Worm (Caenorhabditis elegans) whole organism, early embryonic: ENCODE measurements around the gene R11D1.2.

Source experiments
- B0310.2 ChIP-seq: sonication (generic microtip); optimal IDR thresholded peaks from 2 replicates; lab custom pipeline; 2016; ENCODE audit warnings: mild to moderate bottlenecking, missing genetic modification characterization, missing compliant biosample characterization
- F13C5.2 ChIP-seq: sonication (generic microtip); optimal IDR thresholded peaks from 2 replicates; lab custom pipeline; 2017; ENCODE audit warnings: mild to moderate bottlenecking, missing genetic modification characterization, inconsistent platforms, missing compliant biosample characterization
- aly-1 ChIP-seq: sonication (generic microtip); optimal IDR thresholded peaks from 2 replicates; lab custom pipeline; 2016; ENCODE audit warnings: missing genetic modification characterization, missing compliant biosample characterization
- ama-1 ChIP-seq: fragments of 150-350 bp; optimal IDR thresholded peaks from 2 replicates; lab custom pipeline; 2014
- ceh-13 ChIP-seq: fragments of 200-800 bp; sonication (Bioruptor generic); optimal IDR thresholded peaks from 2 replicates; lab custom pipeline; 2018; ENCODE audit warnings: mild to moderate bottlenecking, missing genetic modification characterization, missing compliant biosample characterization
- ceh-36 ChIP-seq: sonication (generic microtip); optimal IDR thresholded peaks from 2 replicates; lab custom pipeline; 2016; ENCODE audit warnings: missing genetic modification characterization, inconsistent platforms, missing compliant biosample characterization
- ets-7 ChIP-seq: sonication (generic microtip); optimal IDR thresholded peaks from 2 replicates; lab custom pipeline; 2016; ENCODE audit warnings: missing genotype, missing genetic modification characterization, missing compliant biosample characterization
- flt-1 ChIP-seq: fragments of 200-800 bp; sonication (Bioruptor generic); IDR thresholded peaks from 2 replicates; pipeline ENCODE4 v1.3.6; 2022; ENCODE audit warnings: missing genetic modification characterization, missing compliant biosample characterization
- hmbx-1 ChIP-seq: sonication (generic microtip); optimal IDR thresholded peaks from 2 replicates; lab custom pipeline; 2016; ENCODE audit warnings: mild to moderate bottlenecking, missing genetic modification characterization, missing compliant biosample characterization
- hmg-4 ChIP-seq: fragments of 200-800 bp; sonication (Bioruptor generic); optimal IDR thresholded peaks from 2 replicates; lab custom pipeline; 2018; ENCODE audit warnings: mild to moderate bottlenecking, missing genetic modification characterization, missing compliant biosample characterization
- hnd-1 ChIP-seq: sonication (generic microtip); optimal IDR thresholded peaks from 2 replicates; lab custom pipeline; 2016; ENCODE audit warnings: missing genetic modification characterization, missing compliant biosample characterization
- pes-1 ChIP-seq: fragments of 200-800 bp; sonication (Bioruptor generic); IDR thresholded peaks from 2 replicates; pipeline ENCODE4 v1.3.6; 2022; ENCODE audit warnings: missing genetic modification reagents, missing genetic modification characterization, missing compliant biosample characterization
- scrt-1 ChIP-seq: fragments of 200-800 bp; sonication (Bioruptor generic); IDR thresholded peaks from 2 replicates; pipeline ENCODE4 v1.3.6; 2022; ENCODE audit warnings: missing genetic modification characterization, missing compliant biosample characterization
- sea-1 ChIP-seq: fragments of 200-800 bp; sonication (Bioruptor generic); conservative IDR thresholded peaks from 2 replicates; pipeline ENCODE4 v1.3.6; 2022; ENCODE audit warnings: missing genetic modification characterization, missing compliant biosample characterization
- tbx-11 ChIP-seq: fragments of 200-800 bp; sonication (Bioruptor generic); IDR thresholded peaks from 2 replicates; pipeline ENCODE4 v1.3.6; 2022; ENCODE audit warnings: missing genetic modification characterization, missing compliant biosample characterization
- tbx-37 ChIP-seq: fragments of 200-800 bp; sonication (Bioruptor generic); conservative IDR thresholded peaks from 2 replicates; pipeline ENCODE4 v1.3.6; 2022; ENCODE audit warnings: missing genetic modification reagents, missing genetic modification characterization, missing compliant biosample characterization
- tra-4 ChIP-seq: sonication (generic microtip); optimal IDR thresholded peaks from 2 replicates; lab custom pipeline; 2017; ENCODE audit warnings: missing genetic modification characterization, missing compliant biosample characterization

Gene R11D1.2

ce11 chrV:12714120-12714519, 5.7 kb downstream of the R11D1.2 start, which contains the start of gene R11D1.4:
Gene R11D1.4 (minus strand): TSS chrV:12714220.
- TF ChIP-seq aly-1 (tag; lab: Kevin White, UChicago), result no peak
- TF ChIP-seq ceh-13 (GFP tag; lab: Kevin White, UChicago), result no peak
- no peak for TF ChIP-seq pes-1
- no peak for TF ChIP-seq hnd-1 (tag; lab: Kevin White, UChicago)
- TF ChIP-seq ama-1, result no peak
- TF ChIP-seq F13C5.2, result no peak
- TF ChIP-seq tbx-11 (GFP tag; lab: Robert Waterston, UW), result no peak
- TF ChIP-seq sea-1, result no peak
- TF ChIP-seq ceh-36 (tag; lab: Kevin White, UChicago), result no peak
- TF ChIP-seq tra-4, result no peak
- no peak for TF ChIP-seq ets-7 (tag; lab: Kevin White, UChicago)
- TF ChIP-seq tbx-37 (GFP tag; lab: Robert Waterston, UW), result no peak
- TF ChIP-seq scrt-1 (GFP tag; lab: Robert Waterston, UW), result no peak
- no peak for TF ChIP-seq hmbx-1 (tag; lab: Kevin White, UChicago)
- no peak for TF ChIP-seq B0310.2 (tag; lab: Kevin White, UChicago)
- no peak for TF ChIP-seq hmg-4 (GFP tag; lab: Kevin White, UChicago)
- no peak for TF ChIP-seq flt-1 (GFP tag; lab: Robert Waterston, UW)

ce11 chrV:12716447-12716846, 8.0 kb downstream of the R11D1.2 start, which contains the start of gene str-178:
Gene str-178 (minus strand): TSS chrV:12716547.
- TF ChIP-seq sea-1 (no peak), ets-7 (tag; lab: Kevin White, UChicago) (no peak), F13C5.2 (no peak), B0310.2 (tag; lab: Kevin White, UChicago) (no peak), ama-1 (no peak), tra-4 (no peak), aly-1 (tag; lab: Kevin White, UChicago) (no peak), tbx-11 (GFP tag; lab: Robert Waterston, UW) (no peak), flt-1 (GFP tag; lab: Robert Waterston, UW) (no peak), ceh-13 (GFP tag; lab: Kevin White, UChicago) (no peak), hmg-4 (GFP tag; lab: Kevin White, UChicago) (no peak), hnd-1 (tag; lab: Kevin White, UChicago) (no peak), hmbx-1 (tag; lab: Kevin White, UChicago) (no peak)

ce11 chrV:12718622-12719021, 10.2 kb downstream of the R11D1.2 start, which contains the start of gene str-181:
Gene str-181 (minus strand): TSS chrV:12718722.
- no peak for TF ChIP-seq ceh-13 (GFP tag; lab: Kevin White, UChicago)
- no peak for TF ChIP-seq ets-7 (tag; lab: Kevin White, UChicago)
- no peak for TF ChIP-seq F13C5.2
- no peak for TF ChIP-seq hmbx-1 (tag; lab: Kevin White, UChicago)
- no peak for TF ChIP-seq scrt-1 (GFP tag; lab: Robert Waterston, UW)

ce11 chrV:12719713-12720112, 11.3 kb downstream of the R11D1.2 start, which contains the start of gene R11D1.7:
Gene R11D1.7 (plus strand): TSS chrV:12720013.
- TF ChIP-seq ama-1 (no peak), B0310.2 (tag; lab: Kevin White, UChicago) (no peak), sea-1 (no peak), hnd-1 (tag; lab: Kevin White, UChicago) (no peak), ets-7 (tag; lab: Kevin White, UChicago) (no peak), tbx-37 (GFP tag; lab: Robert Waterston, UW) (no peak)

- TF ChIP-seq sea-1, result no peak
- no peak for TF ChIP-seq hnd-1 (tag; lab: Kevin White, UChicago)
- TF ChIP-seq pes-1, result no peak
- TF ChIP-seq ets-7 (tag; lab: Kevin White, UChicago), result no peak
- no peak for TF ChIP-seq flt-1 (GFP tag; lab: Robert Waterston, UW)
- no peak for TF ChIP-seq ceh-13 (GFP tag; lab: Kevin White, UChicago)
- TF ChIP-seq hmbx-1 (tag; lab: Kevin White, UChicago), result no peak
- TF ChIP-seq aly-1 (tag; lab: Kevin White, UChicago), result no peak
Observed at ce11 chrV:12725893-12726292, 17.5 kb downstream of the R11D1.2 start, which contains the start of gene R11D1.12. Gene R11D1.12 (minus strand): TSS chrV:12725993.

- no peak for TF ChIP-seq F13C5.2
Observed at ce11 chrV:12727104-12727637, 18.8 kb downstream of the R11D1.2 start, which contains the start of gene R11D1.13. Gene R11D1.13 (plus strand): TSS chrV:12727154.

ce11 chrV:12728062-12728665, 19.8 kb downstream of the R11D1.2 start, which contains the start of the genes rpl-28 and mrpl-49:
Gene rpl-28 (minus strand): TSS chrV:12728112.
Gene mrpl-49 (plus strand): TSS chrV:12728631.
- peak; percentile 33 for TF ChIP-seq F13C5.2
- TF ChIP-seq pes-1, result no peak
- TF ChIP-seq ceh-13 (GFP tag; lab: Kevin White, UChicago), result no peak

- TF ChIP-seq hmbx-1 (tag; lab: Kevin White, UChicago), result no peak
- no peak for TF ChIP-seq ama-1
- TF ChIP-seq flt-1 (GFP tag; lab: Robert Waterston, UW), result no peak
- TF ChIP-seq F13C5.2, result no peak
- no peak for TF ChIP-seq tbx-11 (GFP tag; lab: Robert Waterston, UW)
- no peak for TF ChIP-seq hmg-4 (GFP tag; lab: Kevin White, UChicago)
- no peak for TF ChIP-seq aly-1 (tag; lab: Kevin White, UChicago)
- TF ChIP-seq B0310.2 (tag; lab: Kevin White, UChicago), result no peak
- TF ChIP-seq hnd-1 (tag; lab: Kevin White, UChicago), result no peak
- no peak for TF ChIP-seq sea-1
- TF ChIP-seq ceh-13 (GFP tag; lab: Kevin White, UChicago), result no peak
- TF ChIP-seq tra-4, result no peak
- TF ChIP-seq ets-7 (tag; lab: Kevin White, UChicago), result no peak
- TF ChIP-seq pes-1, result no peak
- TF ChIP-seq tbx-37 (GFP tag; lab: Robert Waterston, UW), result no peak
- TF ChIP-seq ceh-36 (tag; lab: Kevin White, UChicago), result no peak
- no peak for TF ChIP-seq scrt-1 (GFP tag; lab: Robert Waterston, UW)
Observed at ce11 chrV:12729220-12729619, 20.8 kb downstream of the R11D1.2 start, which contains the start of gene R11D1.10. Gene R11D1.10 (plus strand): TSS chrV:12729520.
